Worm (Caenorhabditis elegans) whole organism, young adult: ENCODE results near the gene cest-1.1.

Experiments
- D2030.7 ChIP-seq: fragments of 200-800 bp; sonication (Bioruptor generic); IDR thresholded peaks from 2 replicates; pipeline ENCODE4 v1.3.6; 2022; ENCODE audit warnings: missing genetic modification reagents, missing genetic modification characterization, missing compliant biosample characterization
- F37B4.10 ChIP-seq: fragments of 200-800 bp; sonication (Bioruptor generic); IDR thresholded peaks from 2 replicates; pipeline ENCODE4 v1.3.6; 2022; ENCODE audit warnings: missing genetic modification characterization, missing compliant biosample characterization
- F57A8.1 ChIP-seq: fragments of 200-800 bp; sonication (Bioruptor generic); optimal IDR thresholded peaks from 2 replicates; lab custom pipeline; 2018; ENCODE audit warnings: mild to moderate bottlenecking, missing genetic modification characterization, moderate library complexity, missing compliant biosample characterization
- F57C9.4 ChIP-seq: sonication (generic microtip); optimal IDR thresholded peaks from 2 replicates; lab custom pipeline; 2017; ENCODE audit warnings: mild to moderate bottlenecking, missing genetic modification characterization, missing compliant biosample characterization
- T26A5.8 ChIP-seq: sonication (generic microtip); optimal IDR thresholded peaks from 2 replicates; lab custom pipeline; 2016; ENCODE audit warnings: missing genetic modification characterization, missing compliant biosample characterization
- Y53F4B.3 ChIP-seq: fragments of 200-800 bp; sonication (Bioruptor generic); IDR thresholded peaks from 2 replicates; pipeline ENCODE4 v1.3.6; 2022; ENCODE audit warnings: missing genetic modification reagents, missing genetic modification characterization, missing compliant biosample characterization
- Y79H2A.3 ChIP-seq: fragments of 200-800 bp; sonication (Bioruptor generic); conservative IDR thresholded peaks from 2 replicates; pipeline ENCODE4 v1.3.6; 2022; ENCODE audit warnings: missing genetic modification reagents, missing genetic modification characterization, missing compliant biosample characterization
- ZK185.1 ChIP-seq: sonication (generic microtip); optimal IDR thresholded peaks from 2 replicates; lab custom pipeline; 2016; ENCODE audit warnings: mild to moderate bottlenecking, missing genetic modification characterization, missing compliant biosample characterization; ENCODE audit not compliant: poor library complexity, severe bottlenecking
- attf-6 ChIP-seq: fragments of 200-800 bp; sonication (Bioruptor generic); IDR thresholded peaks from 2 replicates; pipeline ENCODE4 v1.3.6; 2022; ENCODE audit warnings: missing genetic modification reagents, missing genetic modification characterization, missing compliant biosample characterization
- bed-2 ChIP-seq: fragments of 200-800 bp; sonication (Bioruptor generic); IDR thresholded peaks from 2 replicates; pipeline ENCODE4 v1.3.6; 2022; ENCODE audit warnings: missing genetic modification reagents, missing genetic modification characterization, missing compliant biosample characterization
- ccch-3 ChIP-seq: fragments of 200-800 bp; sonication (Bioruptor generic); optimal IDR thresholded peaks from 2 replicates; lab custom pipeline; 2018; ENCODE audit warnings: mild to moderate bottlenecking, missing genetic modification characterization, missing compliant biosample characterization
- cebp-1 ChIP-seq, 2 experiments: fragments of 200-800 bp in 1 of 2; sonication (Bioruptor generic) in 1 of 2; sonication (generic microtip) in 1 of 2; IDR thresholded peaks in 1 of 2; optimal IDR thresholded peaks in 1 of 2; 2 replicates each; pipeline versions ENCODE4 v1.3.6 to Lab custom; 2017 to 2022; ENCODE audit warnings: missing compliant biosample characterization in 2 of 2, missing genetic modification characterization in 2 of 2, mild to moderate bottlenecking in 1 of 2, missing genetic modification reagents in 1 of 2, moderate library complexity in 1 of 2
- ceh-27 ChIP-seq: fragments of 200-800 bp; sonication (Bioruptor generic); optimal IDR thresholded peaks from 2 replicates; lab custom pipeline; 2018; ENCODE audit warnings: mild to moderate bottlenecking, missing genetic modification characterization, moderate library complexity, missing compliant biosample characterization
- dox-1 ChIP-seq: fragments of 200-800 bp; sonication (Bioruptor generic); IDR thresholded peaks from 2 replicates; pipeline ENCODE4 v1.3.6; 2022; ENCODE audit warnings: missing genetic modification reagents, missing genetic modification characterization, missing compliant biosample characterization
- dpff-1 ChIP-seq: sonication (generic microtip); optimal IDR thresholded peaks from 2 replicates; lab custom pipeline; 2017; ENCODE audit warnings: mild to moderate bottlenecking, missing genetic modification characterization, missing compliant biosample characterization
- dpl-1 ChIP-seq: fragments of 150-350 bp; optimal IDR thresholded peaks from 2 replicates; lab custom pipeline; 2014; ENCODE audit warnings: missing biosample characterization, missing genetic modification reagents, missing genetic modification characterization
- gei-17 ChIP-seq: fragments of 200-800 bp; sonication (Bioruptor generic); optimal IDR thresholded peaks from 2 replicates; lab custom pipeline; 2018; ENCODE audit warnings: mild to moderate bottlenecking, missing genetic modification characterization, missing compliant biosample characterization
- hmg-1.2 ChIP-seq: fragments of 200-800 bp; sonication (Bioruptor generic); IDR thresholded peaks from 2 replicates; pipeline ENCODE4 v1.3.6; 2022; ENCODE audit warnings: missing genetic modification reagents, missing genetic modification characterization, missing compliant biosample characterization
- lin-54 ChIP-seq: fragments of 200-800 bp; sonication (Bioruptor generic); optimal IDR thresholded peaks from 2 replicates; lab custom pipeline; 2018; ENCODE audit warnings: mild to moderate bottlenecking, missing genetic modification characterization, missing compliant biosample characterization
- lsl-1 ChIP-seq: fragments of 200-800 bp; sonication (Bioruptor generic); optimal IDR thresholded peaks from 2 replicates; lab custom pipeline; 2018; ENCODE audit warnings: mild to moderate bottlenecking, missing genetic modification characterization, moderate library complexity, missing compliant biosample characterization
- madf-6 ChIP-seq: fragments of 200-800 bp; sonication (Bioruptor generic); IDR thresholded peaks from 2 replicates; pipeline ENCODE4 v1.3.6; 2022; ENCODE audit warnings: missing genetic modification reagents, missing genetic modification characterization, missing compliant biosample characterization
- mcd-1 ChIP-seq: fragments of 200-800 bp; sonication (Bioruptor generic); IDR thresholded peaks from 2 replicates; pipeline ENCODE4 v1.3.6; 2022; ENCODE audit warnings: missing genetic modification reagents, missing genetic modification characterization, missing compliant biosample characterization
- mel-28 ChIP-seq: sonication (generic microtip); optimal IDR thresholded peaks from 2 replicates; lab custom pipeline; 2016; ENCODE audit warnings: borderline replicate concordance, mild to moderate bottlenecking, missing genetic modification characterization, missing compliant biosample characterization
- nhr-179 ChIP-seq: sonication (generic microtip); optimal IDR thresholded peaks from 2 replicates; lab custom pipeline; 2016; ENCODE audit warnings: mild to moderate bottlenecking, missing genetic modification characterization, missing compliant biosample characterization
- nhr-80 ChIP-seq: sonication (generic microtip); optimal IDR thresholded peaks from 2 replicates; lab custom pipeline; 2016; ENCODE audit warnings: missing genetic modification characterization, missing compliant biosample characterization
- pha-4 ChIP-seq: fragments of 150-350 bp; sonication (generic microtip); optimal IDR thresholded peaks from 2 replicates; lab custom pipeline; 2014; ENCODE audit warnings: missing biosample characterization, missing genetic modification reagents, missing genetic modification characterization
- repo-1 ChIP-seq: sonication (generic microtip); optimal IDR thresholded peaks from 2 replicates; lab custom pipeline; 2017; ENCODE audit warnings: mild to moderate bottlenecking, missing genetic modification characterization, missing compliant biosample characterization
- snpc-3.4 ChIP-seq: sonication (generic microtip); optimal IDR thresholded peaks from 2 replicates; lab custom pipeline; 2017; ENCODE audit warnings: missing genetic modification characterization, mild to moderate bottlenecking, missing compliant biosample characterization, antibody characterized with exemption, moderate library complexity, missing genotype, missing genetic modification reagents
- ztf-26 ChIP-seq: sonication (generic microtip); optimal IDR thresholded peaks from 2 replicates; lab custom pipeline; 2017; ENCODE audit warnings: missing genetic modification characterization, missing compliant biosample characterization
- ztf-6 ChIP-seq: fragments of 200-800 bp; sonication (Bioruptor generic); IDR thresholded peaks from 2 replicates; pipeline ENCODE4 v1.3.6; 2022; ENCODE audit warnings: missing genetic modification reagents, missing genetic modification characterization, missing compliant biosample characterization

The cest-1.1 gene

DNA sequence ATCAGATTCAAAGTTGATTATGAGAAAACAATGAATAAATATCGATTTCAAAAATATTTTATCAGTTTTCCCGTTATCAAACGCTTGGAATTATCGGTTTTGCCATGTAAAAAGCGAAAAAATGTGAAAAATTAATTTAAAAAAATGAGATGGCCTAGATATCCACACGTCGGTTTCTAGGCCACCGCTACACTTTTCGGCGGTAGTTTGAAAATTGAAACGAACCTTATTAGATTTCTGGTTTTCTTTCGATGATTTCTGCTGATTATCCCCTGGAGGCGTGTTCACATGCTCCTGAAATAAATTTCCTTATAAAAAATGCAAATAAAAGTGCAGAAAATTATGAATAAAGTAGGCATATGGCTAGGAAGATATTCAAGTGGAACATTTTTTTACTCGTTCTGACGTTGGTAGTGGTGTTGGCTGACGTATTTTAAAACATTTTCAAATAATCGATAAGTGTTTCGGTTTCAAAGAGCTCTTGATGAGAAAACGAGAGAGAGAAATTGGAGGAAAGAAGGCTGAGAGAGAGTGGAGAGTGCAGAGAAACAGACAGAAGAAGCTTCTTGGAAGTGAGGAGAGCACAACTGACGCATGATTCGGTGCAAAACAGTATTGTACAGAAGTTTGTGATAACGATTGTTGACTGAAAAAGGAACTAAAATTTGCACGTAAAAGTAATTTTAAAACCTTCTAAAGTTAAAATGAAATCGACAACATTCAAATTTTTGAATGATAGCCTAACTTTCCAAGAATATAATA lies 33.3 kb downstream of the cest-1.1 start:
- TF ChIP-seq dpl-1 (GFP tag; lab: Kevin White, UChicago) (peak; percentile 4), lsl-1 (peak; percentile 17), hmg-1.2 (0 out of 2 replicates have a peak, but pooled peaks have one; percentile 17), lin-54 (GFP tag; lab: Kevin White, UChicago) (peak; percentile 65), D2030.7 (GFP tag; lab: Robert Waterston, UW) (no peak)

- no peak for TF ChIP-seq mel-28 (tag; lab: Kevin White, UChicago)
- no peak for TF ChIP-seq ZK185.1 (tag; lab: Kevin White, UChicago)
- TF ChIP-seq snpc-3.4 (tag; lab: Kevin White, UChicago), result no peak
- TF ChIP-seq ceh-27 (GFP tag; lab: Kevin White, UChicago), result no peak
- TF ChIP-seq attf-6 (GFP tag; lab: Robert Waterston, UW), result no peak
- no peak for TF ChIP-seq ztf-6 (GFP tag; lab: Robert Waterston, UW)
- TF ChIP-seq F57A8.1 (GFP tag; lab: Kevin White, UChicago), result no peak
- no peak for TF ChIP-seq ztf-26 (tag; lab: Kevin White, UChicago)
- TF ChIP-seq gei-17 (GFP tag; lab: Kevin White, UChicago), result no peak
- no peak for TF ChIP-seq T26A5.8
- no peak for TF ChIP-seq lin-54 (GFP tag; lab: Kevin White, UChicago)
- no peak for TF ChIP-seq repo-1 (tag; lab: Kevin White, UChicago)
- no peak for TF ChIP-seq mcd-1
- no peak for TF ChIP-seq Y53F4B.3
- no peak for TF ChIP-seq Y79H2A.3 (GFP tag; lab: Robert Waterston, UW)
- TF ChIP-seq nhr-179 (tag; lab: Kevin White, UChicago), result no peak
Observed at ce11 chrV:14130226-14130625, 36.3 kb downstream of the cest-1.1 start.

DNA sequence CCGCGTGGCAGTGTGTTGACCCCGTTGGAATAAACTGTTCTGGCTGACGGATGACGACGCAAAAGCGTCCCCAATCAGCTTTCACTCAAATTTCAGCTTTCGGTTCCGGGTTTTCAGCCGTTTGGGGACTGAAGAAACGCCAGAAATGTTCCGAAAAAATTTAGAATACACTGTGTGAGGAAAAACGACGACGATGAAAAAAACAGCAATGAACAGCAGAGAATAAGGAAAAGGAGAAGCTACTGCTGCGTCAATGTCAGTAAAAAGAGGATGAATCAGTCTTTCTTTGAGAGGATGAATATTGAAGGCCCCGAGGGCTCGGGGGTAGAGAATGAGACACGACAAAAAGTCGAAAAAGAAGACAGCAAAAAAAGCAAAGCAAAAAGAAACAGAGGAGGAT lies 37.7 kb downstream of the cest-1.1 start:
- TF ChIP-seq cebp-1 (GFP tag; IDR thresholded peaks at IDR 0.05; lab: Robert Waterston, UW), result no peak
- TF ChIP-seq cebp-1 (tag; optimal IDR thresholded peaks at IDR 0.05; lab: Kevin White, UChicago), result no peak
- TF ChIP-seq snpc-3.4 (tag; lab: Kevin White, UChicago), result no peak
- no peak for TF ChIP-seq ZK185.1 (tag; lab: Kevin White, UChicago)
- no peak for TF ChIP-seq F37B4.10 (GFP tag; lab: Robert Waterston, UW)
- TF ChIP-seq ccch-3 (GFP tag; lab: Kevin White, UChicago), result no peak
- no peak for TF ChIP-seq F57C9.4 (tag; lab: Kevin White, UChicago)
- no peak for TF ChIP-seq dpff-1 (tag; lab: Kevin White, UChicago)
- TF ChIP-seq madf-6, result no peak

DNA sequence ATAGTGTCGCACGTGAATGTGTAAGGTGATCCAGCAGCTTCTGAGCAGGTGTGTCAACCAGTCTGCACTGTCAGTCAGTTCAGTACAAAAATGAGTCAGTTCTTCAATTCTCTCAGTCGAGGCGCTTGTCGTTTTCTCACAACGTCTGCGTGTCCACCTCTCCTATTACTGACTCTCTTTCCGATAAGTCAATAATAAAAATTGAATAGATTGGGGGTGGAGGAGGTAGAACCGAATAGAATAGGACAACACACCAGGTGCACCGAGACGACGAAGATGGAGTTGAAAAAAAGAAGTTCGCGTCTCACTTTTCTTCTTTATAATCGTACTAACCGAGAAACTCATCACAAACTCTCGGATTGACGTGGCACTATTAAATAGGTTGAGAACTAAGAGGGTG lies 38.7 kb downstream of the cest-1.1 start:
- TF ChIP-seq hmg-1.2 (peak; percentile 31; the same call in 1 of the 2 replicates), nhr-80 (tag; lab: Kevin White, UChicago) (peak; percentile 72), pha-4 (tag; lab: Kevin White, UChicago) (no peak), dox-1 (GFP tag; lab: Robert Waterston, UW) (peak; percentile 37; the same call in 1 of the 2 replicates), bed-2 (GFP tag; lab: Robert Waterston, UW) (no peak)
